Worm (Caenorhabditis elegans): Measurements from ENCODE around the gene C06H5.12.

ce11 chrV:17855889-17856288, 38.7 kb upstream of the C06H5.12 start, which contains the start of gene tcc-1:
- no peak for TF ChIP-seq unc-39 (tag; optimal IDR thresholded peaks at IDR 0.05)
- TF ChIP-seq ama-1 (optimal IDR thresholded peaks at IDR 0.05) = no peak
- no peak for TF ChIP-seq nhr-11 (tag; optimal IDR thresholded peaks at IDR 0.05)
- no peak for TF ChIP-seq zag-1 (tag; optimal IDR thresholded peaks at IDR 0.05)
- no peak for TF ChIP-seq unc-55 (GFP tag; optimal IDR thresholded peaks at IDR 0.05)
